Worm (Caenorhabditis elegans) whole organism, midembryonic: Measurements from ENCODE around the gene gob-1.
A peak's percentile ranks its signal among the peaks of the same experiment; 100 is the strongest.

ENCODE experiments used
- T22C8.4 ChIP-seq: fragments of 200-800 bp; sonication (Bioruptor generic); IDR thresholded peaks from 2 replicates; pipeline ENCODE4 v1.3.6; 2022; ENCODE audit warnings: missing genetic modification characterization, missing compliant biosample characterization
- cog-1 ChIP-seq: sonication (generic microtip); optimal IDR thresholded peaks from 2 replicates; lab custom pipeline; 2016; ENCODE audit warnings: missing genetic modification characterization, missing compliant biosample characterization
- flt-1 ChIP-seq: fragments of 200-800 bp; sonication (Bioruptor generic); IDR thresholded peaks from 2 replicates; pipeline ENCODE4 v1.3.6; 2022; ENCODE audit warnings: missing genetic modification characterization, missing compliant biosample characterization
- klf-2 ChIP-seq: fragments of 200-800 bp; sonication (Bioruptor generic); conservative IDR thresholded peaks from 2 replicates; pipeline ENCODE4 v1.3.6; 2022; ENCODE audit warnings: missing genetic modification reagents, missing genetic modification characterization, missing compliant biosample characterization
- med-1 ChIP-seq: sonication (generic microtip); optimal IDR thresholded peaks from 2 replicates; lab custom pipeline; 2017; ENCODE audit warnings: missing genetic modification characterization, mild to moderate bottlenecking, missing compliant biosample characterization, antibody characterized with exemption, missing genetic modification reagents; ENCODE audit not compliant: insufficient read depth
- ref-1 ChIP-seq: fragments of 200-800 bp; sonication (Bioruptor generic); conservative IDR thresholded peaks from 2 replicates; pipeline ENCODE4 v1.3.6; 2022; ENCODE audit warnings: missing genetic modification reagents, missing genetic modification characterization, missing compliant biosample characterization
- tab-1 ChIP-seq: fragments of 200-800 bp; sonication (Bioruptor generic); IDR thresholded peaks from 2 replicates; pipeline ENCODE4 v1.3.6; 2022; ENCODE audit warnings: missing genetic modification characterization, missing compliant biosample characterization
- ztf-23 ChIP-seq: fragments of 200-800 bp; sonication (Bioruptor generic); IDR thresholded peaks from 2 replicates; pipeline ENCODE4 v1.3.6; 2022; ENCODE audit warnings: missing genetic modification reagents, missing genetic modification characterization, missing compliant biosample characterization
- ztf-29 ChIP-seq: fragments of 200-800 bp; sonication (Bioruptor generic); IDR thresholded peaks from 2 replicates; pipeline ENCODE4 v1.3.6; 2022; ENCODE audit warnings: missing genetic modification reagents, missing genetic modification characterization, missing compliant biosample characterization

Gene gob-1

DNA sequence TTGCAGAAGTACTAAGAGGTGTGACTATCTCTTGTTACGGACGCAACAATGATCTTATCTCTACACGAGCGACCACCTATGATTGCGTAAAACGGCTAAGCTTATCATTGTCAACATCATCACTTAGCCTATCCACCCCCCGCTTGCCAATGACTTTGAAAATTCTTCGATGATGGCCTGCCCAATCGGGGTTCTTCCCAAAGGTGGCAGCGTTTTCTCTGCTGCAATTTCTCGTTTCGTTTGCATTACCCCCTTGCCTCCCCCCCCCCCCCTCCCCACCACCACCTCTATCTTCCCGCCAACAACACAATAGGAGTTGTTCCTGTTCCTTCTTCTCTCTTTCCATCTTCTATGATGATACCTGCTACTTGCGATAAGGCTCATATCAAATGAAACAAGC, 6.2 kb upstream of the gob-1 start:
- TF ChIP-seq klf-2 (GFP tag; lab: Robert Waterston, UW), result no peak
- TF ChIP-seq ztf-23 (GFP tag; lab: Robert Waterston, UW), result peak; percentile 40; the same call in 1 of the 2 replicates
- TF ChIP-seq ztf-29 (GFP tag; lab: Robert Waterston, UW), result no peak
- TF ChIP-seq T22C8.4 (GFP tag; lab: Robert Waterston, UW), result no peak
- no peak for TF ChIP-seq cog-1 (tag; lab: Kevin White, UChicago)
- no peak for TF ChIP-seq med-1 (GFP tag; lab: Kevin White, UChicago)

ce11 chrX:15487806-15488205, 5.6 kb upstream of the gob-1 start, which contains the start of gene H13N06.2:
TSS of gene H13N06.2 (plus strand) at chrX:15488106.
- TF ChIP-seq med-1 (GFP tag; lab: Kevin White, UChicago) (no peak), T22C8.4 (GFP tag; lab: Robert Waterston, UW) (no peak), ztf-29 (GFP tag; lab: Robert Waterston, UW) (no peak), flt-1 (GFP tag; lab: Robert Waterston, UW) (no peak), cog-1 (tag; lab: Kevin White, UChicago) (no peak), ref-1 (no peak), ztf-23 (GFP tag; lab: Robert Waterston, UW) (no peak), klf-2 (GFP tag; lab: Robert Waterston, UW) (no peak), tab-1 (GFP tag; lab: Robert Waterston, UW) (no peak)

DNA sequence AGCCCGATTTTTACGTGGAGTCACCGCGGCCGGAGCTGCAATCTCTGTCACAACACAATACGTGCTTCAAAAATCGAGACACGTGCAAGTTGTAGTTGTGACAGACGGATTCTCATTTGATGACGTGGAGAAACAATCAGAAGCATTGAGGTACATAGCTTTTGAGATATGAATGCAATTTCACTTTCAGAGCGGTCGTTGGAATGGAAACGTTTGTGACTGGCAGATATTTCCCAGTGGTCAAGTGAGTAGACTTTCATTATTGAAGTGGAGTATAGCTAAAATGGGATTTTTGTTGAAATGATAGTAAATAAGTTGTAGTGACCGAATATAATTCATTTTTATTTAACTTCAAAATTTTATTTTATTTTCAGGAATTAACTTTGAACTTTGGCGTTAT, 2.3 kb upstream of the gob-1 start:
- TF ChIP-seq ztf-29 (GFP tag; lab: Robert Waterston, UW) (no peak), ref-1 (no peak), flt-1 (GFP tag; lab: Robert Waterston, UW) (no peak), tab-1 (GFP tag; lab: Robert Waterston, UW) (no peak), cog-1 (tag; lab: Kevin White, UChicago) (no peak)

DNA sequence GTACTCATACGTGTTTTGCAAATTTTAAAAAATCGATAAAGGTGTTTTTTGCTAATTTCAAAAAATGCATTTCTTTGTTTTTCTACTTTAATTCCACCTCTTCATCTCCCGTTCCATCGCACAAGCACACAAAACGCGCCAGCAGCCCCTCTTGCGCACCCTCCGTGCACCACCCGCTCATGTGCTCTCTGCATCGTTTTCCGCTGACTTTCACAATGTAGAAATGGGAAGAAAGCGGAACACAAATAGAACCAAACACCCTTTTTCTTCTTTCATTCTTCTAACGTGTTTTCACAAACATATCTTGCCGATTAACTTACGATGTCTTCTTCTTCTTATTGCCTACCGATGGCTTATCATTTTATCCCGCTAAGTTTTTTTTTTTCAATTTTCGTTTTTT, 643 bp upstream of the gob-1 start:
- TF ChIP-seq ztf-29 (GFP tag; lab: Robert Waterston, UW) (no peak), flt-1 (GFP tag; lab: Robert Waterston, UW) (peak; percentile 77), ref-1 (no peak), T22C8.4 (GFP tag; lab: Robert Waterston, UW) (peak; percentile 40; the same call in 1 of the 2 replicates), tab-1 (GFP tag; lab: Robert Waterston, UW) (peak; percentile 74; the same call in 1 of the 2 replicates), klf-2 (GFP tag; lab: Robert Waterston, UW) (no peak), ztf-23 (GFP tag; lab: Robert Waterston, UW) (peak; percentile 75), cog-1 (tag; lab: Kevin White, UChicago) (peak; percentile 41), med-1 (GFP tag; lab: Kevin White, UChicago) (peak; percentile 32)

- no peak for TF ChIP-seq tab-1 (GFP tag; lab: Robert Waterston, UW)
- TF ChIP-seq med-1 (GFP tag; lab: Kevin White, UChicago), result no peak
- no peak for TF ChIP-seq ztf-29 (GFP tag; lab: Robert Waterston, UW)
- TF ChIP-seq ref-1, result no peak
- no peak for TF ChIP-seq ztf-23 (GFP tag; lab: Robert Waterston, UW)
- TF ChIP-seq cog-1 (tag; lab: Kevin White, UChicago), result no peak
- no peak for TF ChIP-seq flt-1 (GFP tag; lab: Robert Waterston, UW)
- TF ChIP-seq klf-2 (GFP tag; lab: Robert Waterston, UW), result no peak
- TF ChIP-seq T22C8.4 (GFP tag; lab: Robert Waterston, UW), result no peak
These were observed 752 bp downstream of the gob-1 start for ce11 chrX:15494154-15494553.

- no peak for TF ChIP-seq cog-1 (tag; lab: Kevin White, UChicago)
- no peak for TF ChIP-seq ztf-23 (GFP tag; lab: Robert Waterston, UW)
- no peak for TF ChIP-seq ref-1
- no peak for TF ChIP-seq tab-1 (GFP tag; lab: Robert Waterston, UW)
- TF ChIP-seq flt-1 (GFP tag; lab: Robert Waterston, UW), result no peak
- no peak for TF ChIP-seq ztf-29 (GFP tag; lab: Robert Waterston, UW)
These were observed 3.7 kb downstream of the gob-1 start, which contains the start of gene suox-1 for ce11 chrX:15496927-15497605. TSS of gene suox-1 (plus strand) at chrX:15497555.

DNA sequence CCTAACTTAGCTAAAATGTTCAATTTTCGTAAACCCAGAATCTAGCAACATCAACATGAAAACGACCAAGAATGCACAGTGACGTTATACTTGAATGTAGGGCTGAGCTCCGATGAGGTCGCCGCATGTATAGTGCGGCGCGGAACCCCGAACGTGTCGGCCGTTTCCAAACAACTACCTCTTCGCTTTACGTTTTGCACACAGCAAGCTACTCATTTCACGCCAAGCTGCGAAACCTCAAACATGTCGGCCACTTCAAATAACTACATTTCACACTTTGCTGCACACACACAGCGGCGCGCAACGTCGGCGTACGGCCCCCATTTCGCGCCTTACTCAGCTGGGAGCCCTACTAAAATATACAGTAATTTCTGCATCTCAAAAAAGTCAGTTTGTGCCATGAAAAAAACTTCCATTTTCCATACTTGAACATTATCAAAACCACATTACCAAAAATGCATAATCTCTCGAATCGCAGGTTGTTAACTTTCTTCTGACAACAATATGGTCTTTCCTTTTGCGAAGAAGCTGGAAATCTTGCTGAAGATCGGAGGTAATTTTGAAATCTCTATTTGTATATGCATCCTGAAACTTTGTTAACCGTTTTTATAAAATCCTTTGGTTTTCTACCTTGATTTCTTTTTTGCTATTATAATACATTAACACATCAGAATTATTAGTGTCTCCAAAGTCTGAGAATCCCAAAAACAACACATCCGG, 9.2 kb downstream of the gob-1 start, which contains the start of gene H13N06.7:
Gene H13N06.7 (plus strand): TSS at position 670 of the 720 bp plus-strand sequence.
- TF ChIP-seq ref-1, result no peak
- TF ChIP-seq ztf-29 (GFP tag; lab: Robert Waterston, UW), result no peak
- TF ChIP-seq ztf-23 (GFP tag; lab: Robert Waterston, UW), result no peak
- TF ChIP-seq med-1 (GFP tag; lab: Kevin White, UChicago), result no peak
- TF ChIP-seq cog-1 (tag; lab: Kevin White, UChicago), result no peak
- TF ChIP-seq tab-1 (GFP tag; lab: Robert Waterston, UW), result no peak
- TF ChIP-seq T22C8.4 (GFP tag; lab: Robert Waterston, UW), result no peak
- no peak for TF ChIP-seq flt-1 (GFP tag; lab: Robert Waterston, UW)
- TF ChIP-seq klf-2 (GFP tag; lab: Robert Waterston, UW), result no peak

- TF ChIP-seq T22C8.4 (GFP tag; lab: Robert Waterston, UW) (no peak), tab-1 (GFP tag; lab: Robert Waterston, UW) (no peak), med-1 (GFP tag; lab: Kevin White, UChicago) (no peak), klf-2 (GFP tag; lab: Robert Waterston, UW) (no peak), cog-1 (tag; lab: Kevin White, UChicago) (no peak), ztf-23 (GFP tag; lab: Robert Waterston, UW) (no peak), ztf-29 (GFP tag; lab: Robert Waterston, UW) (no peak), ref-1 (no peak), flt-1 (GFP tag; lab: Robert Waterston, UW) (no peak)
These were observed 11.4 kb downstream of the gob-1 start, which contains the start of gene tbh-1 for ce11 chrX:15504795-15505194. TSS of gene tbh-1 (minus strand) at chrX:15504895.
